Fruit fly (Drosophila melanogaster) whole organism, embryonic: ENCODE results near the gene Als2.

Experiments
- Aef1 ChIP-seq: fragments of 200-800 bp; sonication (Bioruptor generic); IDR thresholded peaks from 3 replicates; pipeline ENCODE4 v1.3.6; 2022; ENCODE audit warnings: missing biosample characterization, missing genetic modification characterization
- Atf3 ChIP-seq: fragments of 200-800 bp; sonication (Bioruptor generic); optimal IDR thresholded peaks from 3 replicates; lab custom pipeline; 2016; ENCODE audit warnings: missing biosample characterization, missing genetic modification characterization
- Blimp-1 ChIP-seq: fragments of 200-800 bp; sonication (Bioruptor generic); optimal IDR thresholded peaks from 3 replicates; lab custom pipeline; 2018; ENCODE audit warnings: missing biosample characterization, missing genetic modification characterization, mild to moderate bottlenecking, moderate library complexity, missing genetic modification reagents
- CG10147 ChIP-seq: fragments of 200-800 bp; sonication (Bioruptor generic); optimal IDR thresholded peaks from 2 replicates; lab custom pipeline; 2019; ENCODE audit warnings: missing biosample characterization, mild to moderate bottlenecking, missing genetic modification characterization, moderate library complexity
- CG10209 ChIP-seq: fragments of 200-800 bp; sonication (Bioruptor generic); optimal IDR thresholded peaks from 3 replicates; lab custom pipeline; 2017; ENCODE audit warnings: missing biosample characterization, mild to moderate bottlenecking, missing genetic modification characterization, missing genetic modification reagents
- CG10274 ChIP-seq: fragments of 200-800 bp; sonication (Bioruptor generic); optimal IDR thresholded peaks from 3 replicates; lab custom pipeline; 2017; ENCODE audit warnings: missing biosample characterization, mild to moderate bottlenecking, missing genetic modification characterization
- CG11456 ChIP-seq: fragments of 200-800 bp; sonication (Bioruptor generic); IDR thresholded peaks from 3 replicates; pipeline ENCODE4 v1.3.6; 2022; ENCODE audit warnings: missing biosample characterization, missing genetic modification characterization
- CG12071 ChIP-seq: fragments of 200-800 bp; sonication (Bioruptor generic); optimal IDR thresholded peaks from 3 replicates; lab custom pipeline; 2018; ENCODE audit warnings: missing biosample characterization, mild to moderate bottlenecking, missing genetic modification characterization
- CG15073 ChIP-seq: fragments of 200-800 bp; sonication (Bioruptor generic); optimal IDR thresholded peaks from 2 replicates; lab custom pipeline; 2016; ENCODE audit warnings: missing biosample characterization, missing genetic modification characterization
- CG1792 ChIP-seq: fragments of 200-800 bp; sonication (Bioruptor generic); optimal IDR thresholded peaks from 2 replicates; lab custom pipeline; 2016; ENCODE audit warnings: missing biosample characterization, missing genetic modification characterization
- CG2202 ChIP-seq: fragments of 200-800 bp; sonication (Bioruptor generic); optimal IDR thresholded peaks from 2 replicates; lab custom pipeline; 2018; ENCODE audit warnings: missing biosample characterization, mild to moderate bottlenecking, missing genetic modification characterization
- CG2678 ChIP-seq: fragments of 200-800 bp; sonication (Bioruptor generic); optimal IDR thresholded peaks from 3 replicates; lab custom pipeline; 2019; ENCODE audit warnings: missing biosample characterization, mild to moderate bottlenecking, missing genetic modification characterization, moderate library complexity
- CG31388 ChIP-seq: fragments of 200-800 bp; sonication (Bioruptor generic); optimal IDR thresholded peaks from 2 replicates; lab custom pipeline; 2016; ENCODE audit warnings: missing biosample characterization, missing genetic modification characterization
- CG32532 ChIP-seq: fragments of 200-800 bp; sonication (Bioruptor generic); IDR thresholded peaks from 2 replicates; pipeline ENCODE4 v1.3.6; 2022; ENCODE audit warnings: missing biosample characterization, missing genetic modification characterization
- CG34376 ChIP-seq: fragments of 200-800 bp; sonication (Bioruptor generic); optimal IDR thresholded peaks from 2 replicates; lab custom pipeline; 2018; ENCODE audit warnings: missing biosample characterization, mild to moderate bottlenecking, missing genetic modification characterization
- CG3838 ChIP-seq: fragments of 200-800 bp; sonication (Bioruptor generic); optimal IDR thresholded peaks from 3 replicates; lab custom pipeline; 2016; ENCODE audit warnings: missing biosample characterization, missing genetic modification characterization
- CG4424 ChIP-seq: fragments of 200-800 bp; sonication (Bioruptor generic); optimal IDR thresholded peaks from 3 replicates; lab custom pipeline; 2016; ENCODE audit warnings: missing biosample characterization, missing genetic modification characterization
- CTCF ChIP-seq: fragments of 200-800 bp; sonication (Bioruptor generic); optimal IDR thresholded peaks from 2 replicates; lab custom pipeline; 2017; ENCODE audit warnings: missing biosample characterization, mild to moderate bottlenecking, missing genetic modification characterization, moderate library complexity
- CrebB ChIP-seq: fragments of 200-800 bp; sonication (Bioruptor generic); optimal IDR thresholded peaks from 3 replicates; lab custom pipeline; 2018; ENCODE audit warnings: missing biosample characterization, mild to moderate bottlenecking, missing genetic modification characterization
- D ChIP-seq, 2 experiments: fragments of 200-800 bp in 1 of 2; fragments of >200 bp in 1 of 2; sonication (Bioruptor generic) in 1 of 2; optimal IDR thresholded peaks; 2 replicates in 1 of 2; 3 replicates in 1 of 2; lab custom pipeline; 2017; ENCODE audit warnings: mild to moderate bottlenecking in 1 of 2, missing biosample characterization in 1 of 2, missing genetic modification characterization in 1 of 2, missing genetic modification reagents in 1 of 2
- Dip2 ChIP-seq: fragments of 200-800 bp; sonication (Bioruptor generic); IDR thresholded peaks from 2 replicates; pipeline ENCODE4 v1.3.6; 2022; ENCODE audit warnings: missing biosample characterization, missing genetic modification characterization
- Drgx ChIP-seq: fragments of 200-800 bp; sonication (Bioruptor generic); IDR thresholded peaks from 2 replicates; pipeline ENCODE4 v1.3.6; 2022; ENCODE audit warnings: missing biosample characterization, missing genetic modification characterization
- Ets65A ChIP-seq: fragments of 200-800 bp; sonication (Bioruptor generic); peaks from one replicate; lab custom pipeline; 2016; ENCODE audit warnings: missing biosample characterization, missing genetic modification characterization
- Fer2 ChIP-seq: fragments of 200-800 bp; sonication (Bioruptor generic); optimal IDR thresholded peaks from 2 replicates; lab custom pipeline; 2018; ENCODE audit warnings: missing biosample characterization, mild to moderate bottlenecking, missing genetic modification characterization, moderate library complexity
- HHEX ChIP-seq: fragments of 200-800 bp; sonication (Bioruptor generic); optimal IDR thresholded peaks from 3 replicates; lab custom pipeline; 2017; ENCODE audit warnings: missing biosample characterization, mild to moderate bottlenecking, missing genetic modification characterization, missing genetic modification reagents
- HLH54F ChIP-seq: fragments of 200-800 bp; sonication (Bioruptor generic); optimal IDR thresholded peaks from 3 replicates; lab custom pipeline; 2016; ENCODE audit warnings: missing biosample characterization, missing genetic modification characterization
- HmgZ ChIP-seq: fragments of 200-800 bp; sonication (Bioruptor generic); optimal IDR thresholded peaks from 2 replicates; lab custom pipeline; 2018; ENCODE audit warnings: missing biosample characterization, mild to moderate bottlenecking, missing genetic modification characterization
- MTF-1 ChIP-seq: fragments of 200-800 bp; sonication (Bioruptor generic); optimal IDR thresholded peaks from 2 replicates; lab custom pipeline; 2018; ENCODE audit warnings: missing biosample characterization, mild to moderate bottlenecking, missing genetic modification characterization, borderline replicate concordance
- Oaz ChIP-seq: fragments of 200-800 bp; sonication (Bioruptor generic); IDR thresholded peaks from 2 replicates; pipeline ENCODE4 v1.3.6; 2022; ENCODE audit warnings: missing biosample characterization, missing genetic modification characterization
- Oli ChIP-seq: fragments of 200-800 bp; sonication (Bioruptor generic); optimal IDR thresholded peaks from 2 replicates; lab custom pipeline; 2018; ENCODE audit warnings: missing biosample characterization, mild to moderate bottlenecking, missing genetic modification characterization, moderate library complexity
- Spps ChIP-seq: fragments of 200-800 bp; sonication (Bioruptor generic); optimal IDR thresholded peaks from 2 replicates; lab custom pipeline; 2018; ENCODE audit warnings: missing biosample characterization, mild to moderate bottlenecking, missing genetic modification characterization
- Sry-δ ChIP-seq: fragments of 200-800 bp; sonication (Bioruptor generic); optimal IDR thresholded peaks from 2 replicates; lab custom pipeline; 2016; ENCODE audit warnings: missing biosample characterization, missing genetic modification characterization
- Ssrp ChIP-seq: fragments of 200-800 bp; sonication (Bioruptor generic); optimal IDR thresholded peaks from 2 replicates; lab custom pipeline; 2018; ENCODE audit warnings: missing biosample characterization, mild to moderate bottlenecking, missing genetic modification characterization, moderate library complexity
- Vsx1 ChIP-seq: fragments of 200-800 bp; sonication (Bioruptor generic); optimal IDR thresholded peaks from 2 replicates; lab custom pipeline; 2017; ENCODE audit warnings: missing biosample characterization, mild to moderate bottlenecking, missing genetic modification characterization, missing genetic modification reagents
- YL-1 ChIP-seq: fragments of 200-800 bp; sonication (Bioruptor generic); optimal IDR thresholded peaks from 3 replicates; lab custom pipeline; 2017; ENCODE audit warnings: missing biosample characterization, mild to moderate bottlenecking, missing genetic modification characterization
- ab ChIP-seq: fragments of 200-800 bp; sonication (Bioruptor generic); optimal IDR thresholded peaks from 2 replicates; lab custom pipeline; 2016; ENCODE audit warnings: missing biosample characterization, missing genetic modification characterization
- amos ChIP-seq: fragments of 200-800 bp; sonication (Bioruptor generic); IDR thresholded peaks from 2 replicates; pipeline ENCODE4 v1.3.6; 2022; ENCODE audit warnings: missing biosample characterization, missing genetic modification characterization; ENCODE audit not compliant: partially characterized antibody
- bab2 ChIP-seq: fragments of 200-800 bp; sonication (Bioruptor generic); optimal IDR thresholded peaks from 2 replicates; lab custom pipeline; 2016; ENCODE audit warnings: missing biosample characterization, missing genetic modification characterization
- bcd ChIP-seq: fragments of 200-800 bp; sonication (Bioruptor generic); optimal IDR thresholded peaks from 2 replicates; lab custom pipeline; 2017; ENCODE audit warnings: missing biosample characterization, mild to moderate bottlenecking, missing genetic modification characterization
- danr ChIP-seq: fragments of 200-800 bp; sonication (Bioruptor generic); IDR thresholded peaks from 2 replicates; pipeline ENCODE4 v1.3.6; 2022; ENCODE audit warnings: missing biosample characterization, missing genetic modification characterization
- dimm ChIP-seq: fragments of 200-800 bp; sonication (Bioruptor generic); IDR thresholded peaks from 2 replicates; pipeline ENCODE4 v1.3.6; 2022; ENCODE audit warnings: missing biosample characterization, missing genetic modification characterization
- gcm ChIP-seq: fragments of 200-800 bp; sonication (Bioruptor generic); optimal IDR thresholded peaks from 2 replicates; lab custom pipeline; 2019; ENCODE audit warnings: missing biosample characterization, mild to moderate bottlenecking, missing genetic modification characterization, moderate library complexity
- gro ChIP-seq: fragments of 200-800 bp; sonication (Bioruptor generic); optimal IDR thresholded peaks from 2 replicates; lab custom pipeline; 2016; ENCODE audit warnings: missing biosample characterization, missing genetic modification characterization
- insv ChIP-seq, 2 experiments: fragments of 200-800 bp; sonication (Bioruptor generic); optimal IDR thresholded peaks; 3 replicates each; lab custom pipeline; 2016 to 2018; ENCODE audit warnings: missing biosample characterization in 2 of 2, missing genetic modification characterization in 2 of 2
- luna ChIP-seq: fragments of 200-800 bp; sonication (Bioruptor generic); optimal IDR thresholded peaks from 2 replicates; lab custom pipeline; 2016; ENCODE audit warnings: missing biosample characterization, missing genetic modification characterization
- mirr ChIP-seq: fragments of 200-800 bp; sonication (Bioruptor generic); optimal IDR thresholded peaks from 3 replicates; lab custom pipeline; 2018; ENCODE audit warnings: missing biosample characterization, mild to moderate bottlenecking, missing genetic modification characterization
- otp ChIP-seq: fragments of 200-800 bp; sonication (Bioruptor generic); IDR thresholded peaks from 3 replicates; pipeline ENCODE4, ENCODE4 v1.3.6; 2022; ENCODE audit warnings: missing biosample characterization, missing genetic modification characterization
- pb ChIP-seq: fragments of 200-800 bp; sonication (Bioruptor generic); optimal IDR thresholded peaks from 3 replicates; lab custom pipeline; 2016; ENCODE audit warnings: missing biosample characterization, missing genetic modification characterization
- prd ChIP-seq, 3 experiments: fragments of >200 bp in 2 of 3; fragments of 200-800 bp in 1 of 3; sonication (Bioruptor generic) in 1 of 3; optimal IDR thresholded peaks in 2 of 3; IDR thresholded peaks in 1 of 3; 2 replicates in 2 of 3; 3 replicates in 1 of 3; pipeline versions ENCODE4 v1.3.6 to Lab custom; 2017 to 2022; ENCODE audit warnings: missing biosample characterization in 1 of 3, missing genetic modification characterization in 1 of 3
- pzg ChIP-seq: fragments of 200-800 bp; sonication (Bioruptor generic); optimal IDR thresholded peaks from 3 replicates; lab custom pipeline; 2018; ENCODE audit warnings: missing biosample characterization, mild to moderate bottlenecking, missing genetic modification characterization, moderate library complexity

The Als2 gene

DNA sequence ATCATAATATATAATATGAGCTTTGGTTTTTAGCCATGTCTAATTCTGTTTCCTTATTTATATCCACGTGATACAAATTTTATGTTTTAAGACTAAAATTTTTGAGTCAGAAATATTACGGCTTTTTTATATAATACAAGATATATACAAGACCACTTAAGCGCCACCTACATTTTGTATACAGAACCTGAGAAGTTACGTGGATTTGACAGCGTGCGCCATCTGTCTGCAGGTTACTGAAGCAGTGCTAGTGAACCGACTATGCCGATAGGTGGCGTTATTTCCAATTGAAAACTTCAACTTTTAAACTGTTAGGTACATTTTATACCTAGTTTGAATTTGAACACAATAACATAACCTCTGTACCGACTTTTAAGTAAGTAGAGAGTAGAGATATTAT is 26.8 kb downstream of the Als2 start (continued):
- TF ChIP-seq CG11456 (GFP tag; lab: Robert Waterston, UW), result peak; percentile 96
- TF ChIP-seq luna (GFP tag; lab: Kevin White, UChicago), result no peak
- peak; percentile 27 for TF ChIP-seq Oli (tag; lab: Kevin White, UChicago)
- TF ChIP-seq CG4424 (GFP tag; lab: Kevin White, UChicago), result peak; percentile 75
- TF ChIP-seq CG31388 (GFP tag; lab: Kevin White, UChicago), result peak; percentile 31
- TF ChIP-seq YL-1 (GFP tag; lab: Kevin White, UChicago), result no peak
- peak; percentile 66 for TF ChIP-seq amos
- TF ChIP-seq CrebB, result peak; percentile 18
- peak; percentile 46 for TF ChIP-seq Ssrp (tag; lab: Kevin White, UChicago)
- TF ChIP-seq Sry-δ, result peak; percentile 33
- peak; percentile 68 for TF ChIP-seq bcd (GFP tag; lab: Kevin White, UChicago)
- TF ChIP-seq Blimp-1 (GFP tag; lab: Kevin White, UChicago), result peak; percentile 50
- TF ChIP-seq CG12071 (GFP tag; lab: Kevin White, UChicago), result no peak
- no peak for TF ChIP-seq Spps (tag; lab: Kevin White, UChicago)
- no peak for TF ChIP-seq Drgx (GFP tag; lab: Robert Waterston, UW)
- TF ChIP-seq mirr, result peak; percentile 15
- peak; percentile 49; the same call in 1 of the 3 replicates for TF ChIP-seq otp (GFP tag; lab: Robert Waterston, UW)
- peak; percentile 26 for TF ChIP-seq gro
- peak; percentile 27 for TF ChIP-seq MTF-1 (GFP tag; lab: Kevin White, UChicago)
- TF ChIP-seq CG2678 (tag; lab: Kevin White, UChicago), result peak; percentile 56
- TF ChIP-seq CG32532 (GFP tag; lab: Robert Waterston, UW), result peak; percentile 81
- TF ChIP-seq CG3838 (GFP tag; lab: Kevin White, UChicago), result peak; percentile 23
- peak; percentile 47 for TF ChIP-seq CG15073 (GFP tag; lab: Kevin White, UChicago)
- TF ChIP-seq dimm (GFP tag; lab: Robert Waterston, UW), result no peak
- peak; percentile 53 for TF ChIP-seq Fer2 (tag; lab: Kevin White, UChicago)
- peak; percentile 67; the same call in 1 of the 2 replicates for TF ChIP-seq Oaz (GFP tag; lab: Robert Waterston, UW)
- no peak for TF ChIP-seq HHEX
- no peak for TF ChIP-seq CG34376
- TF ChIP-seq CG10147 (GFP tag; lab: Kevin White, UChicago), result peak; percentile 47
- peak; percentile 5 for TF ChIP-seq pzg (GFP tag; lab: Kevin White, UChicago)
- TF ChIP-seq prd (optimal IDR thresholded peaks at IDR 0.05; lab: Kevin White, UChicago), result no peak
- peak; percentile 63; the same call in 2 of the 3 replicates for TF ChIP-seq prd (GFP tag; IDR thresholded peaks at IDR 0.05; lab: Robert Waterston, UW)
- peak; percentile 74 for TF ChIP-seq Atf3 (GFP tag; lab: Kevin White, UChicago)
- peak; percentile 100 for TF ChIP-seq CTCF
- TF ChIP-seq CG1792 (GFP tag; lab: Kevin White, UChicago), result peak; percentile 45
- TF ChIP-seq danr (GFP tag; lab: Robert Waterston, UW), result no peak
- TF ChIP-seq Dip2 (GFP tag; lab: Robert Waterston, UW), result peak; percentile 91
- TF ChIP-seq D (optimal IDR thresholded peaks at IDR 0.05; lab: Kevin White, UChicago), result no peak
- TF ChIP-seq D (GFP tag; optimal IDR thresholded peaks at IDR 0.05; lab: Kevin White, UChicago), result peak; percentile 4
- TF ChIP-seq gcm (GFP tag; lab: Kevin White, UChicago), result peak; percentile 9
- peak; percentile 57 for TF ChIP-seq ab (GFP tag; lab: Kevin White, UChicago)
- peak; percentile 74 for TF ChIP-seq bab2
- peak; percentile 66 for TF ChIP-seq Aef1
- TF ChIP-seq pb (GFP tag; lab: Kevin White, UChicago), result peak; percentile 15
- TF ChIP-seq HmgZ (tag; lab: Kevin White, UChicago), result peak; percentile 73
- TF ChIP-seq insv (GFP tag; optimal IDR thresholded peaks at IDR 0.05; lab: Kevin White, UChicago), result peak in 1 of 2 experiments; percentile 84
- no peak for TF ChIP-seq Vsx1 (GFP tag; lab: Kevin White, UChicago)
- TF ChIP-seq CG10209 (GFP tag; lab: Kevin White, UChicago), result peak; percentile 46
- TF ChIP-seq CG2202 (tag; lab: Kevin White, UChicago), result no peak
- peak; percentile 50 for TF ChIP-seq HLH54F (GFP tag; lab: Kevin White, UChicago)
- no peak for TF ChIP-seq CG10274
- peak; percentile 97 for TF ChIP-seq Ets65A (GFP tag; lab: Kevin White, UChicago)
